Fruit fly (Drosophila melanogaster) whole organism, embryonic: Measurements from ENCODE around the gene CG9747.

Experiments
- ATbp ChIP-seq: fragments of 200-800 bp; sonication (Bioruptor generic); optimal IDR thresholded peaks from 2 replicates; lab custom pipeline; 2017; ENCODE audit warnings: missing biosample characterization, mild to moderate bottlenecking, missing genetic modification characterization, missing genetic modification reagents
- Ada2b ChIP-seq: fragments of 200-800 bp; sonication (Bioruptor generic); IDR thresholded peaks from 2 replicates; pipeline ENCODE4 v1.3.6; 2022; ENCODE audit warnings: missing biosample characterization, missing genetic modification characterization
- Adf1 ChIP-seq: fragments of 200-800 bp; sonication (Bioruptor generic); IDR thresholded peaks from 2 replicates; pipeline ENCODE4 v1.3.6; 2022; ENCODE audit warnings: missing biosample characterization, missing genetic modification characterization
- Bgb ChIP-seq: fragments of 200-800 bp; sonication (Bioruptor generic); IDR thresholded peaks from 2 replicates; pipeline ENCODE4 v1.3.6; 2022; ENCODE audit warnings: missing biosample characterization, missing genetic modification characterization; ENCODE audit not compliant: partially characterized antibody
- CG11504 ChIP-seq: fragments of 200-800 bp; sonication (Bioruptor generic); optimal IDR thresholded peaks from 3 replicates; lab custom pipeline; 2019; ENCODE audit warnings: missing biosample characterization, mild to moderate bottlenecking, missing genetic modification characterization, moderate library complexity
- CG12769 ChIP-seq: fragments of 200-800 bp; sonication (Bioruptor generic); optimal IDR thresholded peaks from 2 replicates; lab custom pipeline; 2019; ENCODE audit warnings: missing biosample characterization, mild to moderate bottlenecking, missing genetic modification characterization, moderate library complexity
- CG13624 ChIP-seq: fragments of 200-800 bp; sonication (Bioruptor generic); optimal IDR thresholded peaks from 2 replicates; lab custom pipeline; 2016; ENCODE audit warnings: missing biosample characterization, missing genetic modification characterization
- CG15601 ChIP-seq: fragments of 200-800 bp; sonication (Bioruptor generic); optimal IDR thresholded peaks from 3 replicates; lab custom pipeline; 2019; ENCODE audit warnings: missing biosample characterization, mild to moderate bottlenecking, missing genetic modification characterization, moderate library complexity
- CG17359 ChIP-seq: fragments of 200-800 bp; sonication (Bioruptor generic); optimal IDR thresholded peaks from 3 replicates; lab custom pipeline; 2018; ENCODE audit warnings: missing biosample characterization, mild to moderate bottlenecking, missing genetic modification characterization, moderate library complexity
- CG1792 ChIP-seq: fragments of 200-800 bp; sonication (Bioruptor generic); optimal IDR thresholded peaks from 2 replicates; lab custom pipeline; 2016; ENCODE audit warnings: missing biosample characterization, missing genetic modification characterization
- CG18599 ChIP-seq: fragments of 200-800 bp; sonication (Bioruptor generic); optimal IDR thresholded peaks from 3 replicates; lab custom pipeline; 2017; ENCODE audit warnings: missing biosample characterization, missing genetic modification characterization, mild to moderate bottlenecking, moderate library complexity, missing genetic modification reagents
- CG18619 ChIP-seq: fragments of 200-800 bp; sonication (Bioruptor generic); optimal IDR thresholded peaks from 3 replicates; lab custom pipeline; 2017; ENCODE audit warnings: missing biosample characterization, mild to moderate bottlenecking, missing genetic modification characterization
- CG31224 ChIP-seq: fragments of 200-800 bp; sonication (Bioruptor generic); IDR thresholded peaks from 2 replicates; pipeline ENCODE4 v1.3.6; 2022; ENCODE audit warnings: missing biosample characterization, missing genetic modification characterization
- CG32767 ChIP-seq: fragments of 200-800 bp; sonication (Bioruptor generic); IDR thresholded peaks from 2 replicates; pipeline ENCODE4 v1.3.6; 2022; ENCODE audit warnings: missing biosample characterization, missing genetic modification characterization
- CG34224 ChIP-seq: fragments of 200-800 bp; sonication (Bioruptor generic); IDR thresholded peaks from 3 replicates; pipeline ENCODE4 v1.3.6; 2022; ENCODE audit warnings: missing biosample characterization, missing genetic modification characterization; ENCODE audit not compliant: partially characterized antibody
- CG4617 ChIP-seq: fragments of 200-800 bp; sonication (Bioruptor generic); optimal IDR thresholded peaks from 3 replicates; lab custom pipeline; 2016; ENCODE audit warnings: missing biosample characterization, missing genetic modification characterization, borderline replicate concordance
- CG5180 ChIP-seq: fragments of 200-800 bp; sonication (Bioruptor generic); optimal IDR thresholded peaks from 3 replicates; lab custom pipeline; 2017; ENCODE audit warnings: missing biosample characterization, missing genetic modification characterization, mild to moderate bottlenecking, moderate library complexity, missing genetic modification reagents
- CG6683 ChIP-seq: fragments of 200-800 bp; sonication (Bioruptor generic); optimal IDR thresholded peaks from 2 replicates; lab custom pipeline; 2017; ENCODE audit warnings: missing biosample characterization, mild to moderate bottlenecking, missing genetic modification characterization, missing genetic modification reagents
- CG7357 ChIP-seq: fragments of 200-800 bp; sonication (Bioruptor generic); IDR thresholded peaks from 3 replicates; pipeline ENCODE4 v1.3.6; 2022; ENCODE audit warnings: missing biosample characterization, missing genetic modification characterization
- CG8388 ChIP-seq: fragments of 200-800 bp; sonication (Bioruptor generic); optimal IDR thresholded peaks from 2 replicates; lab custom pipeline; 2019; ENCODE audit warnings: missing biosample characterization, mild to moderate bottlenecking, missing genetic modification characterization, moderate library complexity
- CG8924 ChIP-seq: fragments of 200-800 bp; optimal IDR thresholded peaks from 3 replicates; lab custom pipeline; 2019; ENCODE audit warnings: missing biosample characterization, mild to moderate bottlenecking, missing genetic modification characterization, moderate library complexity
- CHES-1-like ChIP-seq: fragments of 200-800 bp; sonication (Bioruptor generic); optimal IDR thresholded peaks from 2 replicates; lab custom pipeline; 2016; ENCODE audit warnings: missing biosample characterization, missing genetic modification characterization
- Dek ChIP-seq: fragments of 200-800 bp; sonication (Bioruptor generic); optimal IDR thresholded peaks from 3 replicates; lab custom pipeline; 2019; ENCODE audit warnings: missing biosample characterization, mild to moderate bottlenecking, missing genetic modification characterization, moderate library complexity
- Fer1 ChIP-seq: fragments of 200-800 bp; sonication (Bioruptor generic); optimal IDR thresholded peaks from 2 replicates; lab custom pipeline; 2017; ENCODE audit warnings: missing biosample characterization, mild to moderate bottlenecking, missing genetic modification characterization
- HLH54F ChIP-seq: fragments of 200-800 bp; sonication (Bioruptor generic); optimal IDR thresholded peaks from 3 replicates; lab custom pipeline; 2016; ENCODE audit warnings: missing biosample characterization, missing genetic modification characterization
- HmgZ ChIP-seq: fragments of 200-800 bp; sonication (Bioruptor generic); optimal IDR thresholded peaks from 2 replicates; lab custom pipeline; 2018; ENCODE audit warnings: missing biosample characterization, mild to moderate bottlenecking, missing genetic modification characterization
- Hr39 ChIP-seq: fragments of >200 bp; optimal IDR thresholded peaks from 2 replicates; lab custom pipeline; 2017
- MBD-R2 ChIP-seq: fragments of 200-800 bp; sonication (Bioruptor generic); IDR thresholded peaks from 2 replicates; pipeline ENCODE4 v1.3.6; 2022; ENCODE audit warnings: missing biosample characterization, missing genetic modification characterization
- Myb ChIP-seq: fragments of 200-800 bp; sonication (Bioruptor generic); optimal IDR thresholded peaks from 2 replicates; lab custom pipeline; 2016; ENCODE audit warnings: missing biosample characterization, missing genetic modification characterization
- NC2β ChIP-seq: fragments of 200-800 bp; sonication (Bioruptor generic); optimal IDR thresholded peaks from 2 replicates; lab custom pipeline; 2016; ENCODE audit warnings: missing biosample characterization, missing genetic modification characterization
- Sry-δ ChIP-seq: fragments of 200-800 bp; sonication (Bioruptor generic); optimal IDR thresholded peaks from 2 replicates; lab custom pipeline; 2016; ENCODE audit warnings: missing biosample characterization, missing genetic modification characterization
- Taf1 ChIP-seq: fragments of 200-800 bp; sonication (Bioruptor generic); IDR thresholded peaks from 2 replicates; pipeline ENCODE4 v1.3.6; 2022; ENCODE audit warnings: missing biosample characterization, missing genetic modification characterization
- Tbp ChIP-seq: fragments of >200 bp; optimal IDR thresholded peaks from 2 replicates; lab custom pipeline; 2018; ENCODE audit warnings: missing biosample characterization, missing genetic modification characterization
- Xbp1 ChIP-seq: fragments of 200-800 bp; sonication (Bioruptor generic); optimal IDR thresholded peaks from 3 replicates; lab custom pipeline; 2016; ENCODE audit warnings: missing biosample characterization, mild to moderate bottlenecking, missing genetic modification characterization
- az2 ChIP-seq: fragments of 200-800 bp; sonication (Bioruptor generic); optimal IDR thresholded peaks from 3 replicates; lab custom pipeline; 2016; ENCODE audit warnings: missing biosample characterization, missing genetic modification characterization
- crol ChIP-seq: fragments of 200-800 bp; sonication (Bioruptor generic); IDR thresholded peaks from 2 replicates; pipeline ENCODE4 v1.3.6; 2022; ENCODE audit warnings: missing biosample characterization, missing genetic modification characterization
- danr ChIP-seq: fragments of 200-800 bp; sonication (Bioruptor generic); IDR thresholded peaks from 2 replicates; pipeline ENCODE4 v1.3.6; 2022; ENCODE audit warnings: missing biosample characterization, missing genetic modification characterization
- disco-r ChIP-seq: fragments of 200-800 bp; sonication (Bioruptor generic); optimal IDR thresholded peaks from 2 replicates; lab custom pipeline; 2016; ENCODE audit warnings: missing biosample characterization, missing genetic modification characterization
- fd96Cb ChIP-seq: fragments of 200-800 bp; sonication (Bioruptor generic); optimal IDR thresholded peaks from 2 replicates; lab custom pipeline; 2018; ENCODE audit warnings: missing biosample characterization, mild to moderate bottlenecking, missing genetic modification characterization, moderate library complexity
- fu2 ChIP-seq: fragments of 200-800 bp; sonication (Bioruptor generic); optimal IDR thresholded peaks from 2 replicates; lab custom pipeline; 2016; ENCODE audit warnings: missing biosample characterization, missing genetic modification characterization
- knrl ChIP-seq: fragments of 200-800 bp; sonication (Bioruptor generic); IDR thresholded peaks from 3 replicates; pipeline ENCODE4 v1.3.6; 2022; ENCODE audit warnings: missing biosample characterization, missing genetic modification characterization; ENCODE audit not compliant: partially characterized antibody
- lilli ChIP-seq: fragments of 200-800 bp; sonication (Bioruptor generic); optimal IDR thresholded peaks from 3 replicates; lab custom pipeline; 2016; ENCODE audit warnings: missing biosample characterization, missing genetic modification characterization
- mirr ChIP-seq: fragments of 200-800 bp; sonication (Bioruptor generic); optimal IDR thresholded peaks from 3 replicates; lab custom pipeline; 2018; ENCODE audit warnings: missing biosample characterization, mild to moderate bottlenecking, missing genetic modification characterization
- onecut ChIP-seq: fragments of 200-800 bp; sonication (Bioruptor generic); IDR thresholded peaks from 2 replicates; pipeline ENCODE4 v1.3.6; 2022; ENCODE audit warnings: missing biosample characterization, missing genetic modification characterization
- pb ChIP-seq: fragments of 200-800 bp; sonication (Bioruptor generic); optimal IDR thresholded peaks from 3 replicates; lab custom pipeline; 2016; ENCODE audit warnings: missing biosample characterization, missing genetic modification characterization
- pnt ChIP-seq: fragments of 200-800 bp; sonication (Bioruptor generic); optimal IDR thresholded peaks from 3 replicates; lab custom pipeline; 2016; ENCODE audit warnings: missing biosample characterization, missing genetic modification characterization
- sd ChIP-seq: fragments of 200-800 bp; sonication (Bioruptor generic); optimal IDR thresholded peaks from 3 replicates; lab custom pipeline; 2018; ENCODE audit warnings: missing biosample characterization, mild to moderate bottlenecking, missing genetic modification characterization, moderate library complexity
- slbo ChIP-seq: fragments of 200-800 bp; sonication (Bioruptor generic); IDR thresholded peaks from 2 replicates; pipeline ENCODE4 v1.3.6; 2022; ENCODE audit warnings: missing biosample characterization, missing genetic modification characterization
- unc-4 ChIP-seq: fragments of 200-800 bp; sonication (Bioruptor generic); IDR thresholded peaks from 2 replicates; pipeline ENCODE4 v1.3.6; 2022; ENCODE audit warnings: missing biosample characterization, missing genetic modification characterization; ENCODE audit not compliant: partially characterized antibody
- zen ChIP-seq: fragments of 200-800 bp; sonication (Bioruptor generic); optimal IDR thresholded peaks from 3 replicates; lab custom pipeline; 2018; ENCODE audit warnings: missing biosample characterization, mild to moderate bottlenecking, missing genetic modification characterization, moderate library complexity

CG9747 gene

dm6 chr3R:30200091-30200698 lies 9.1 kb upstream of the CG9747 start (continued):
- TF ChIP-seq Adf1 (peak; percentile 24; the same call in 1 of the 2 replicates), MBD-R2 (GFP tag; lab: Robert Waterston, UW) (peak; percentile 11; the same call in 1 of the 2 replicates), CG11504 (tag; lab: Kevin White, UChicago) (peak; percentile 36), CG18599 (peak; percentile 42), Tbp (GFP tag; lab: Kevin White, UChicago) (no peak), CG32767 (GFP tag; lab: Robert Waterston, UW) (0 out of 2 replicates have a peak, but pooled peaks have one; percentile 27), disco-r (GFP tag; lab: Kevin White, UChicago) (no peak), CG7357 (GFP tag; lab: Robert Waterston, UW) (0 out of 3 replicates have a peak, but pooled peaks have one; percentile 23), ATbp (GFP tag; lab: Kevin White, UChicago) (peak; percentile 17), Hr39 (lab: Kevin White, UChicago) (no peak), HLH54F (GFP tag; lab: Kevin White, UChicago) (peak; percentile 44), CG4617 (GFP tag; lab: Kevin White, UChicago) (no peak), NC2β (GFP tag; lab: Kevin White, UChicago) (no peak), CG17359 (tag; lab: Kevin White, UChicago) (peak; percentile 18), Myb (GFP tag; lab: Kevin White, UChicago) (peak; percentile 28), Bgb (GFP tag; lab: Robert Waterston, UW) (no peak), CG13624 (GFP tag; lab: Kevin White, UChicago) (peak; percentile 23), fu2 (GFP tag; lab: Kevin White, UChicago) (no peak), CG12769 (tag; lab: Kevin White, UChicago) (peak; percentile 96), Xbp1 (GFP tag; lab: Kevin White, UChicago) (peak; percentile 11), CG8388 (peak; percentile 6), zen (tag; lab: Kevin White, UChicago) (no peak), danr (GFP tag; lab: Robert Waterston, UW) (no peak), crol (GFP tag; lab: Robert Waterston, UW) (peak; percentile 79), Sry-δ (GFP tag; lab: Kevin White, UChicago) (no peak), CG1792 (no peak), mirr (GFP tag; lab: Kevin White, UChicago) (peak; percentile 22), pnt (GFP tag; lab: Kevin White, UChicago) (peak; percentile 17), CG8924 (tag; lab: Kevin White, UChicago) (peak; percentile 5), CG15601 (no peak), knrl (no peak), Fer1 (GFP tag; lab: Kevin White, UChicago) (no peak), CG18619 (GFP tag; lab: Kevin White, UChicago) (no peak), onecut (GFP tag; lab: Robert Waterston, UW) (no peak), CG5180 (GFP tag; lab: Kevin White, UChicago) (no peak), Ada2b (0 out of 2 replicates have a peak, but pooled peaks have one; percentile 25), az2 (no peak), lilli (GFP tag; lab: Kevin White, UChicago) (peak; percentile 18), CG31224 (GFP tag; lab: Robert Waterston, UW) (no peak), CHES-1-like (GFP tag; lab: Kevin White, UChicago) (peak; percentile 15), sd (tag; lab: Kevin White, UChicago) (peak; percentile 21), pb (GFP tag; lab: Kevin White, UChicago) (no peak), Dek (tag; lab: Kevin White, UChicago) (no peak), slbo (GFP tag; lab: Robert Waterston, UW) (peak; percentile 73), fd96Cb (peak; percentile 5), Taf1 (GFP tag; lab: Robert Waterston, UW) (0 out of 2 replicates have a peak, but pooled peaks have one; percentile 41), CG6683 (GFP tag; lab: Kevin White, UChicago) (no peak), unc-4 (GFP tag; lab: Robert Waterston, UW) (no peak), CG34224 (no peak), HmgZ (tag; lab: Kevin White, UChicago) (no peak)
